Worm (Caenorhabditis elegans) whole organism, mixed stage, embryonic: ENCODE data around the gene clec-137.

Experiments
- blmp-1 ChIP-seq: fragments of 150-350 bp; optimal IDR thresholded peaks from 2 replicates; lab custom pipeline; 2014; ENCODE audit warnings: missing biosample characterization, missing genetic modification characterization
- elt-1 ChIP-seq: sonication (generic microtip); optimal IDR thresholded peaks from 2 replicates; lab custom pipeline; 2017; ENCODE audit warnings: missing genetic modification characterization, mild to moderate bottlenecking, missing compliant biosample characterization, antibody characterized with exemption, moderate library complexity, borderline replicate concordance; ENCODE audit not compliant: insufficient read depth
- mab-5 ChIP-seq: fragments of 150-350 bp; optimal IDR thresholded peaks from 2 replicates; lab custom pipeline; 2014; ENCODE audit warnings: missing biosample characterization, missing genetic modification characterization
- nhr-2 ChIP-seq: fragments of 150-350 bp; optimal IDR thresholded peaks from 2 replicates; lab custom pipeline; 2014; ENCODE audit warnings: missing biosample characterization, missing genetic modification characterization
- nhr-237 ChIP-seq: fragments of 150-350 bp; optimal IDR thresholded peaks from 2 replicates; lab custom pipeline; 2014; ENCODE audit warnings: missing biosample characterization, missing genetic modification characterization
- pha-4 ChIP-seq: fragments of 150-350 bp; optimal IDR thresholded peaks from 2 replicates; lab custom pipeline; 2018; ENCODE audit warnings: missing biosample characterization, missing genetic modification reagents, missing genetic modification characterization
- snpc-4 ChIP-seq: fragments of 150-350 bp; optimal IDR thresholded peaks from 2 replicates; lab custom pipeline; 2014; ENCODE audit warnings: missing biosample characterization, missing genetic modification characterization
- unc-120 ChIP-seq: sonication (generic microtip); optimal IDR thresholded peaks from 2 replicates; lab custom pipeline; 2017; ENCODE audit warnings: missing genetic modification characterization, missing compliant biosample characterization; ENCODE audit not compliant: poor library complexity, severe bottlenecking
- unc-62 ChIP-seq: fragments of 150-350 bp; optimal IDR thresholded peaks from 2 replicates; lab custom pipeline; 2014; ENCODE audit warnings: missing biosample characterization, missing genetic modification reagents, missing genetic modification characterization
- ztf-11 ChIP-seq: fragments of 150-350 bp; optimal IDR thresholded peaks from 2 replicates; lab custom pipeline; 2014; ENCODE audit warnings: missing biosample characterization, missing genetic modification characterization

DNA sequence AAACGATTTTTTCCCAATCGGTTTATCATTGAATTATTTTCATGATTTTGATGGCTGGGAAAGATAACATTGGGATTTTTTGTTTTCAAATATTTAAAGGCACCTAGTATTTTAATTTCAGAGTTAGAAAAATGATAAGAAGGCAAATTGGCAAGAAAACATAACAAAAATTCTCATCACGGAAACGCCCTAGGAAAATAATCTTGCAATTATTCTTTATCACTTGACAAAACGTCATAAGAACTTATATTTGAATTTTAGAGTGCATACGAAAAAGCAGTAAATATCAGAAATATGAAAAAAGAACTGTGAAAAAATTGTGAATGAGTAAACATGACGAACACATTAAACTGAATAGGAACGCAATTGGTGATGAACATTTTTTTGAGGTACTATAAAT, 39.5 kb upstream of the clec-137 start:
- TF ChIP-seq blmp-1 (tag; lab: Kevin White, UChicago) (no peak), elt-1 (tag; lab: Kevin White, UChicago) (no peak), unc-62 (GFP tag; lab: Kevin White, UChicago) (no peak), pha-4 (no peak), nhr-2 (tag; lab: Kevin White, UChicago) (no peak), mab-5 (tag; lab: Kevin White, UChicago) (no peak), unc-120 (tag; lab: Kevin White, UChicago) (no peak), ztf-11 (no peak), nhr-237 (tag; lab: Kevin White, UChicago) (no peak), snpc-4 (no peak)
